Worm (Caenorhabditis elegans) whole organism, early embryonic: ENCODE data around the gene btb-2.

Source experiments
- B0310.2 ChIP-seq: sonication (generic microtip); optimal IDR thresholded peaks from 2 replicates; lab custom pipeline; 2016; ENCODE audit warnings: mild to moderate bottlenecking, missing genetic modification characterization, missing compliant biosample characterization
- F13C5.2 ChIP-seq: sonication (generic microtip); optimal IDR thresholded peaks from 2 replicates; lab custom pipeline; 2017; ENCODE audit warnings: mild to moderate bottlenecking, missing genetic modification characterization, inconsistent platforms, missing compliant biosample characterization
- aly-1 ChIP-seq: sonication (generic microtip); optimal IDR thresholded peaks from 2 replicates; lab custom pipeline; 2016; ENCODE audit warnings: missing genetic modification characterization, missing compliant biosample characterization
- ama-1 ChIP-seq: fragments of 150-350 bp; optimal IDR thresholded peaks from 2 replicates; lab custom pipeline; 2014
- hmg-4 ChIP-seq: fragments of 200-800 bp; sonication (Bioruptor generic); optimal IDR thresholded peaks from 2 replicates; lab custom pipeline; 2018; ENCODE audit warnings: mild to moderate bottlenecking, missing genetic modification characterization, missing compliant biosample characterization

ce11 chrII:6422812-6423211 is 21.1 kb downstream of the btb-2 start, which contains the start of gene K03H9.3:
- TF ChIP-seq ama-1 (lab: Kevin White, UChicago) (no peak), B0310.2 (tag; lab: Kevin White, UChicago) (no peak), aly-1 (no peak), hmg-4 (GFP tag; lab: Kevin White, UChicago) (no peak), F13C5.2 (tag; lab: Kevin White, UChicago) (no peak)
